Worm (Caenorhabditis elegans): ENCODE results near the gene Y46G5A.7.

Y46G5A.7 gene

DNA sequence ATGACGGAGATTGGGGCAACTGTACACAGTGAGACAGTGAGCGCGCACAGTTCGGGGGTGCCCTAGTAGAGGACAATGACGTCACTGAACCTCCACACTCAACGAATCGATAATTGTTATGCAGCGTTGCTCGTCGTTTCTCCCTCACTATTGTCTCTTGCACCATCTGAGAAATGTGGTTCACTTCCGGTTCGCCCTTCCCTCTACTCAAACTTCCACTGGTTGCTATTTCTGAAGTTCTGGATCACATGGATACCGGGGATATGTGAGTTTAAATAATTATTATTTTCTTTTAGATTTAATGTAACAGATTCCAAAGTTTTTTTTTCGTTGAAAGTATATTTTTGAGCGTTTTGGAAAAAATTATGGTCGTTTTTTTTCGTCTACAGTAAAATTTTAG lies at the start of gene Y46G5A.7, which contains the start of gene Y46G5A.8:
TSS of gene Y46G5A.7 (minus strand) at position 153 of the 400 bp plus-strand sequence.
TSS of gene Y46G5A.8 (plus strand) at position 159 of the 400 bp plus-strand sequence.
- no peak for TF ChIP-seq fos-1 (tag; optimal IDR thresholded peaks at IDR 0.05)
- TF ChIP-seq eor-1 (tag; optimal IDR thresholded peaks at IDR 0.05) = no peak
- no peak for TF ChIP-seq fkh-10 (GFP tag; optimal IDR thresholded peaks at IDR 0.05)
- TF ChIP-seq nhr-28 (tag; optimal IDR thresholded peaks at IDR 0.05) = no peak
- no peak for TF ChIP-seq sea-2 (GFP tag; optimal IDR thresholded peaks at IDR 0.05)
- no peak for TF ChIP-seq snpc-4 (tag; optimal IDR thresholded peaks at IDR 0.05)
- no peak for TF ChIP-seq nhr-77 (tag; optimal IDR thresholded peaks at IDR 0.05)
- no peak for TF ChIP-seq egl-27 (tag; optimal IDR thresholded peaks at IDR 0.05)
- TF ChIP-seq pqm-1 (tag; optimal IDR thresholded peaks at IDR 0.05) = no peak
- no peak for TF ChIP-seq nhr-43 (tag; optimal IDR thresholded peaks at IDR 0.05; ENCODE audit: poor library complexity, severe bottlenecking)

DNA sequence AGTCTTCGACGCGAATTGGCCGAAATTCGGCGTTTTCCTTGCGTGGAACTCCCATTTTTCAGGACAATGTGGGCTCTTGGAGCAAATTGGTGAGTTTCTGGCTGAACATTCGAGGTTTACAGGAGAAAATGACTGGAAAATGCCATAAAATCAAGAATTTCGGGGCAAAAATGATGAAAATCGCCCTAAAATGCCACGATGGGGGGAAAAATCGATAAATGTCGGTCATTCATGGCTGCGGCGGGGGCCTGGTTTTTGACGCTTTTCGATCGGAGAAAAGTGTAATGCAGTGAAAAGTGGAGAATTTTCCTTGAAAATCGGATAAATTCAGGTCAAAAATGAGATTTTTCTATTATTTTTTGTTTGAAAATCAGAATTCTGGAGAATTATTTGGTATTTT lies 49.0 kb upstream of the Y46G5A.7 start, which contains the start of the genes Y46G5A.18 and Y46G5A.47:
TSS of gene Y46G5A.18 (minus strand) at position 101 of the 400 bp plus-strand sequence.
TSS of gene Y46G5A.47 (minus strand) at position 146 of the 400 bp plus-strand sequence.
- no peak for TF ChIP-seq nhr-237 (tag; optimal IDR thresholded peaks at IDR 0.05)
- TF ChIP-seq elt-2 (tag; optimal IDR thresholded peaks at IDR 0.05) = no peak
- no peak for TF ChIP-seq unc-62 (GFP tag; optimal IDR thresholded peaks at IDR 0.05)
- TF ChIP-seq ZK546.5 (tag; optimal IDR thresholded peaks at IDR 0.05) = no peak
- TF ChIP-seq ama-1 (optimal IDR thresholded peaks at IDR 0.05) = no peak
- no peak for TF ChIP-seq nhr-43 (tag; optimal IDR thresholded peaks at IDR 0.05; ENCODE audit: poor library complexity, severe bottlenecking)
- no peak for TF ChIP-seq nhr-76 (tag; optimal IDR thresholded peaks at IDR 0.05)

DNA sequence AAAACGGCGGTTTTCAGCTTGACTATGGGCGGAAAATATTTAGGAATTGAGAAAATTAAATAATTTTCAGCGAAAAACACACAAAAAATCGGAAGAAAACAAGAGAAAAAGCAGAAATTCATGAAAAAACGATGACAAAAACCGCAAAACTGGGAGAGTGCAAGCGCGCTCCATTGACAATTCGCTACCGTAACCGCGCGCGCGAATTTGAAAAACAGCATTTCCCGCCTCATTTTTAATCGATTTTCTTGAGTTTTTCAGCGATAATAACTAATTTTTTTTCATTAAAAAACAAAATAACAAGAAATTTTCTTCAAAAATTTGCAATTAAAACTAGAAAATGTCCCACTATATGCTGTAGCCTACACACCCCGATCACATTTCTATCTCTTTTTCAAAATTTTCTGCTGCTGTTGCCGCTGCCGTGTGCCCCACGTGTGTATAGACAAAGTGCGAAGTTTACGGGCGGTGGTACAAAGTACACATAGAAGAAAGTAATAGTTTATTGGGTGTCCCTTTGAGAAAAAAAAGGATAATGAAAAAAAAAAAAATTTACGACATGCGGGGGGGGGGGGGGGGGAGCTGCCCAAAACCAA lies 43.9 kb upstream of the Y46G5A.7 start:
- TF ChIP-seq nhr-11 (tag; optimal IDR thresholded peaks at IDR 0.05) (peak; percentile 43), elt-2 (tag; optimal IDR thresholded peaks at IDR 0.05) (peak; percentile 15), pha-4 (tag; optimal IDR thresholded peaks at IDR 0.05) (peak; percentile 18), nhr-23 (tag; optimal IDR thresholded peaks at IDR 0.05) (peak; percentile 18), unc-39 (tag; optimal IDR thresholded peaks at IDR 0.05) (no peak), daf-12 (tag; optimal IDR thresholded peaks at IDR 0.05) (no peak), nfya-1 (tag; optimal IDR thresholded peaks at IDR 0.05; ENCODE audit: insufficient read depth) (peak; percentile 32), nhr-43 (tag; optimal IDR thresholded peaks at IDR 0.05; ENCODE audit: poor library complexity, severe bottlenecking) (peak; percentile 7), lin-15B (tag; optimal IDR thresholded peaks at IDR 0.05) (peak; percentile 0)

DNA sequence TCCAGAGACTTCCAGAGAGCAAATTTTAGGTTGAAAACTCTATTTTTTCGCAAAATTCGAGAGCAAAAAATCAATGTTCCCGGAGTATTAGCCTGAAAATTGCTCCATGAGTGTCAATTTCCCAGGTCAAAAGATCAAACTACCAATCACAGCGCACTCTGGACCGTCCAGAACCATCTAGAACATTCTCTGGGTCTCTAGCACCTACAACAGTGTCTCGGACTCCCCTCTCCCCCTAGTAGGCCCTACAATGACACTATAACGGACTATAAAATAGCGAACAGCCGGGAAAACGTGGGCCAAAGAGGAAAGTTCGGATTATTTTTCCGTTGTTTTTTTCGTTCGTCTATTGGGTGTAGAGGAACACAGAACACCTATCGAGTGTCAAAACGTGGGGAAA lies 43.2 kb upstream of the Y46G5A.7 start:
- TF ChIP-seq ZK546.5 (tag; optimal IDR thresholded peaks at IDR 0.05) (no peak), ceh-16 (tag; optimal IDR thresholded peaks at IDR 0.05) (no peak), mml-1 (tag; optimal IDR thresholded peaks at IDR 0.05) (no peak), daf-12 (tag; optimal IDR thresholded peaks at IDR 0.05) (no peak)

DNA sequence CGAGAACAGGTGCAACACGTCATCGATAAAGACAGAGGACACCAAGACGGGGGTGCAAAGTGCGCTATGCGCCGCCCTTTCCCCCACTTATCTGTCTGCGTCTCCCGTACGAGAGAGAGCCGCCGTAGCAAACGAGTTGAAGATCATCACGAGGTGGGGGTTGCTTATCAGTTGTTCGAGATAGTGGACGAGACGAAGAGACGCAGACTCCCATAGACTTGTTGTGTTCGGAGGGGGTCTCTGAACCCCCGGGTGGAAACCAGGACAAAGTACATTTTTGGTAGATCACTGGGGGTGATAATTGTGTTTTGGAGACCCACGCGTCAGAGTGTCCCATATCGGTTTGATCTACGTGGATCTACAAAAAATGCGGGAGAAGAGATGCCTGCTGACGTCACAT lies 42.7 kb upstream of the Y46G5A.7 start:
- TF ChIP-seq nhr-76 (tag; optimal IDR thresholded peaks at IDR 0.05) = no peak
- TF ChIP-seq unc-62 (GFP tag; optimal IDR thresholded peaks at IDR 0.05) = no peak
- TF ChIP-seq nhr-28 (tag; optimal IDR thresholded peaks at IDR 0.05) = peak; percentile 5
- no peak for TF ChIP-seq ceh-16 (tag; optimal IDR thresholded peaks at IDR 0.05)
- peak; percentile 82 for TF ChIP-seq pha-4 (tag; optimal IDR thresholded peaks at IDR 0.05)
- peak; percentile 95 for TF ChIP-seq elt-2 (tag; optimal IDR thresholded peaks at IDR 0.05)
- peak; percentile 87 for TF ChIP-seq jun-1 (tag; optimal IDR thresholded peaks at IDR 0.05)
- peak; percentile 90 for TF ChIP-seq nfya-1 (tag; optimal IDR thresholded peaks at IDR 0.05; ENCODE audit: insufficient read depth)
- TF ChIP-seq aly-2 (tag; optimal IDR thresholded peaks at IDR 0.05) = no peak
- peak; percentile 49 for TF ChIP-seq R02D3.7 (tag; optimal IDR thresholded peaks at IDR 0.05)
- no peak for TF ChIP-seq nhr-12 (tag; optimal IDR thresholded peaks at IDR 0.05)
- peak; percentile 80 for TF ChIP-seq ztf-4 (tag; optimal IDR thresholded peaks at IDR 0.05)
- no peak for TF ChIP-seq fkh-2 (tag; optimal IDR thresholded peaks at IDR 0.05)
- TF ChIP-seq daf-12 (tag; optimal IDR thresholded peaks at IDR 0.05) = no peak
- peak; percentile 69 for TF ChIP-seq nhr-11 (tag; optimal IDR thresholded peaks at IDR 0.05)
- TF ChIP-seq hmg-11 (tag; optimal IDR thresholded peaks at IDR 0.05) = peak; percentile 2
- no peak for TF ChIP-seq egl-5 (tag; optimal IDR thresholded peaks at IDR 0.05)
- peak; percentile 96 for TF ChIP-seq nhr-43 (tag; optimal IDR thresholded peaks at IDR 0.05; ENCODE audit: poor library complexity, severe bottlenecking)
- TF ChIP-seq nhr-25 (tag; optimal IDR thresholded peaks at IDR 0.05) = peak; percentile 87
- TF ChIP-seq fos-1 (tag; optimal IDR thresholded peaks at IDR 0.05) = peak; percentile 14
- peak; percentile 58 for TF ChIP-seq egl-27 (tag; optimal IDR thresholded peaks at IDR 0.05)
- peak; percentile 68 for TF ChIP-seq elt-1 (tag; optimal IDR thresholded peaks at IDR 0.05)
- TF ChIP-seq nhr-67 (tag; optimal IDR thresholded peaks at IDR 0.05) = no peak
- TF ChIP-seq mml-1 (tag; optimal IDR thresholded peaks at IDR 0.05) = no peak
- TF ChIP-seq lin-15B (tag; optimal IDR thresholded peaks at IDR 0.05) = peak; percentile 24
- TF ChIP-seq ceh-28 (tag; optimal IDR thresholded peaks at IDR 0.05) = peak; percentile 73
- TF ChIP-seq sea-2 (GFP tag; optimal IDR thresholded peaks at IDR 0.05) = no peak
- no peak for TF ChIP-seq skn-1 (tag; optimal IDR thresholded peaks at IDR 0.05)
- TF ChIP-seq ztf-11 (tag; optimal IDR thresholded peaks at IDR 0.05) = no peak
- peak; percentile 76 for TF ChIP-seq mdl-1 (tag; optimal IDR thresholded peaks at IDR 0.05)
- TF ChIP-seq snpc-4 (tag; optimal IDR thresholded peaks at IDR 0.05) = peak; percentile 48
- no peak for TF ChIP-seq fkh-10 (GFP tag; optimal IDR thresholded peaks at IDR 0.05)
- no peak for TF ChIP-seq ceh-9 (tag; optimal IDR thresholded peaks at IDR 0.05)
- no peak for TF ChIP-seq nhr-237 (tag; optimal IDR thresholded peaks at IDR 0.05)
- TF ChIP-seq lin-39 (tag; optimal IDR thresholded peaks at IDR 0.05) = no peak

Measured in whole organism, L3 larva.